Fruit fly (Drosophila melanogaster) Kc167 (cell line): ENCODE data around the gene CG43094.

Experiments used
- h ChIP-seq: fragments of >200 bp; optimal IDR thresholded peaks from 3 replicates; lab custom pipeline; 2018; ENCODE audit warnings: missing external identifiers
- insv ChIP-seq: fragments of >200 bp; optimal IDR thresholded peaks from 3 replicates; lab custom pipeline; 2018; ENCODE audit warnings: missing external identifiers

dm6 chr3R:22752929-22753328 lies 17.9 kb downstream of the CG43094 start:
- TF ChIP-seq h (lab: Kevin White, UChicago) (no peak), insv (lab: Kevin White, UChicago) (no peak)
